Fruit fly (Drosophila melanogaster) whole organism, embryonic: Measurements from ENCODE around the gene Ids.

Experiments used
- Abd-B ChIP-seq: fragments of 200-800 bp; sonication (Bioruptor generic); optimal IDR thresholded peaks from 2 replicates; lab custom pipeline; 2018; ENCODE audit warnings: missing biosample characterization, mild to moderate bottlenecking, missing genetic modification characterization, moderate library complexity
- BEAF-32 ChIP-seq: fragments of 200-800 bp; sonication (Bioruptor generic); optimal IDR thresholded peaks from 3 replicates; lab custom pipeline; 2017; ENCODE audit warnings: missing biosample characterization, missing genetic modification characterization, mild to moderate bottlenecking, moderate library complexity, missing genetic modification reagents
- CG10267 ChIP-seq: fragments of 200-800 bp; sonication (Bioruptor generic); optimal IDR thresholded peaks from 2 replicates; lab custom pipeline; 2018; ENCODE audit warnings: missing biosample characterization, mild to moderate bottlenecking, missing genetic modification characterization, moderate library complexity
- CG11504 ChIP-seq: fragments of 200-800 bp; sonication (Bioruptor generic); optimal IDR thresholded peaks from 3 replicates; lab custom pipeline; 2019; ENCODE audit warnings: missing biosample characterization, mild to moderate bottlenecking, missing genetic modification characterization, moderate library complexity
- CG13424 ChIP-seq: fragments of 200-800 bp; sonication (Bioruptor generic); optimal IDR thresholded peaks from 2 replicates; lab custom pipeline; 2019; ENCODE audit warnings: missing biosample characterization, mild to moderate bottlenecking, missing genetic modification characterization, moderate library complexity
- CG13624 ChIP-seq: fragments of 200-800 bp; sonication (Bioruptor generic); optimal IDR thresholded peaks from 2 replicates; lab custom pipeline; 2016; ENCODE audit warnings: missing biosample characterization, missing genetic modification characterization
- CG14441 ChIP-seq: fragments of 200-800 bp; sonication (Bioruptor generic); IDR thresholded peaks from 2 replicates; pipeline ENCODE4 v1.3.6; 2022; ENCODE audit warnings: missing biosample characterization, missing genetic modification characterization
- CG15011 ChIP-seq: fragments of 200-800 bp; sonication (Bioruptor generic); optimal IDR thresholded peaks from 3 replicates; lab custom pipeline; 2018; ENCODE audit warnings: missing biosample characterization, mild to moderate bottlenecking, missing genetic modification characterization
- CG1529 ChIP-seq: fragments of 200-800 bp; sonication (Bioruptor generic); optimal IDR thresholded peaks from 3 replicates; lab custom pipeline; 2018; ENCODE audit warnings: missing biosample characterization, missing genetic modification characterization
- CG16779 ChIP-seq: fragments of 200-800 bp; sonication (Bioruptor generic); IDR thresholded peaks from 2 replicates; pipeline ENCODE4 v1.3.6; 2022; ENCODE audit warnings: missing biosample characterization, missing genetic modification characterization
- CG2116 ChIP-seq: fragments of 200-800 bp; sonication (Bioruptor generic); optimal IDR thresholded peaks from 3 replicates; lab custom pipeline; 2018; ENCODE audit warnings: missing biosample characterization, mild to moderate bottlenecking, missing genetic modification characterization
- CG30431 ChIP-seq: fragments of 200-800 bp; sonication (Bioruptor generic); optimal IDR thresholded peaks from 2 replicates; lab custom pipeline; 2017; ENCODE audit warnings: missing biosample characterization, missing genetic modification characterization
- CG3163 ChIP-seq: fragments of 200-800 bp; sonication (Bioruptor generic); optimal IDR thresholded peaks from 3 replicates; lab custom pipeline; 2016; ENCODE audit warnings: missing biosample characterization, missing genetic modification characterization
- CG33213 ChIP-seq: fragments of 200-800 bp; sonication (Bioruptor generic); optimal IDR thresholded peaks from 3 replicates; lab custom pipeline; 2016; ENCODE audit warnings: missing biosample characterization, missing genetic modification characterization
- CG3407 ChIP-seq: fragments of 200-800 bp; sonication (Bioruptor generic); optimal IDR thresholded peaks from 2 replicates; lab custom pipeline; 2018; ENCODE audit warnings: missing biosample characterization, mild to moderate bottlenecking, missing genetic modification characterization
- CG34422 ChIP-seq: fragments of 200-800 bp; sonication (Bioruptor generic); IDR thresholded peaks from 3 replicates; pipeline ENCODE4 v1.3.6; 2022; ENCODE audit warnings: missing biosample characterization, missing genetic modification characterization
- CG3847 ChIP-seq: fragments of 200-800 bp; sonication (Bioruptor generic); IDR thresholded peaks from 2 replicates; pipeline ENCODE4 v1.3.6; 2022; ENCODE audit warnings: missing biosample characterization, missing genetic modification characterization
- CG4328 ChIP-seq: fragments of 200-800 bp; sonication (Bioruptor generic); optimal IDR thresholded peaks from 3 replicates; lab custom pipeline; 2017; ENCODE audit warnings: missing biosample characterization, missing genetic modification reagents, missing genetic modification characterization
- CG43689 ChIP-seq: fragments of 200-800 bp; sonication (Bioruptor generic); IDR thresholded peaks from 2 replicates; pipeline ENCODE4 v1.3.6; 2022; ENCODE audit warnings: missing biosample characterization, missing genetic modification characterization
- CG4707 ChIP-seq: fragments of 200-800 bp; sonication (Bioruptor generic); optimal IDR thresholded peaks from 2 replicates; lab custom pipeline; 2018; ENCODE audit warnings: missing biosample characterization, mild to moderate bottlenecking, missing genetic modification characterization, moderate library complexity
- CG4854 ChIP-seq: fragments of 200-800 bp; sonication (Bioruptor generic); optimal IDR thresholded peaks from 2 replicates; lab custom pipeline; 2016; ENCODE audit warnings: missing biosample characterization, missing genetic modification characterization, inconsistent platforms
- CG6683 ChIP-seq: fragments of 200-800 bp; sonication (Bioruptor generic); optimal IDR thresholded peaks from 2 replicates; lab custom pipeline; 2017; ENCODE audit warnings: missing biosample characterization, mild to moderate bottlenecking, missing genetic modification characterization, missing genetic modification reagents
- CG8359 ChIP-seq: fragments of 200-800 bp; sonication (Bioruptor generic); optimal IDR thresholded peaks from 2 replicates; lab custom pipeline; 2017; ENCODE audit warnings: missing biosample characterization, mild to moderate bottlenecking, missing genetic modification characterization, borderline replicate concordance
- CG8944 ChIP-seq: fragments of 200-800 bp; sonication (Bioruptor generic); optimal IDR thresholded peaks from 3 replicates; lab custom pipeline; 2016; ENCODE audit warnings: missing biosample characterization, missing genetic modification characterization
- CG9609 ChIP-seq: fragments of 200-800 bp; sonication (Bioruptor generic); optimal IDR thresholded peaks from 3 replicates; lab custom pipeline; 2016; ENCODE audit warnings: missing biosample characterization, missing genetic modification characterization
- CG9932 ChIP-seq: fragments of 200-800 bp; sonication (Bioruptor generic); IDR thresholded peaks from 2 replicates; pipeline ENCODE4 v1.3.6; 2022; ENCODE audit warnings: missing biosample characterization, missing genetic modification characterization
- CoRest ChIP-seq: fragments of 200-800 bp; sonication (Bioruptor generic); optimal IDR thresholded peaks from 3 replicates; lab custom pipeline; 2018; ENCODE audit warnings: missing biosample characterization, mild to moderate bottlenecking, missing genetic modification characterization, moderate library complexity
- D19A ChIP-seq: fragments of 200-800 bp; optimal IDR thresholded peaks from 3 replicates; lab custom pipeline; 2019; ENCODE audit warnings: missing biosample characterization, mild to moderate bottlenecking, missing genetic modification characterization, moderate library complexity
- Doc2 ChIP-seq: fragments of 200-800 bp; sonication (Bioruptor generic); IDR thresholded peaks from 2 replicates; pipeline ENCODE4 v1.3.6; 2022; ENCODE audit warnings: missing biosample characterization, missing genetic modification characterization
- Dp ChIP-seq: fragments of 200-800 bp; sonication (Bioruptor generic); optimal IDR thresholded peaks from 2 replicates; lab custom pipeline; 2018; ENCODE audit warnings: missing biosample characterization, mild to moderate bottlenecking, missing genetic modification characterization, moderate library complexity
- Eip74EF ChIP-seq, 2 experiments: fragments of 200-800 bp in 1 of 2; fragments of >200 bp in 1 of 2; sonication (Bioruptor generic) in 1 of 2; optimal IDR thresholded peaks; 2 replicates each; lab custom pipeline; 2017 to 2019; ENCODE audit warnings: missing biosample characterization in 2 of 2, missing genetic modification characterization in 2 of 2, mild to moderate bottlenecking in 1 of 2, moderate library complexity in 1 of 2
- HLH3B ChIP-seq: fragments of 200-800 bp; sonication (Bioruptor generic); IDR thresholded peaks from 2 replicates; pipeline ENCODE4 v1.3.6; 2022; ENCODE audit warnings: missing biosample characterization, missing genetic modification characterization
- Hr51 ChIP-seq, 2 experiments: fragments of 200-800 bp; sonication (Bioruptor generic); optimal IDR thresholded peaks; 2 replicates in 1 of 2; 3 replicates in 1 of 2; lab custom pipeline; 2016 to 2018; ENCODE audit warnings: missing biosample characterization in 2 of 2, missing genetic modification characterization in 2 of 2, mild to moderate bottlenecking in 1 of 2, moderate library complexity in 1 of 2
- Pdp1 ChIP-seq, 2 experiments: fragments of 200-800 bp; sonication (Bioruptor generic); optimal IDR thresholded peaks; 3 replicates each; lab custom pipeline; 2016; ENCODE audit warnings: missing biosample characterization in 2 of 2, missing genetic modification characterization in 2 of 2, mild to moderate bottlenecking in 1 of 2, moderate library complexity in 1 of 2
- Taf1 ChIP-seq: fragments of 200-800 bp; sonication (Bioruptor generic); IDR thresholded peaks from 2 replicates; pipeline ENCODE4 v1.3.6; 2022; ENCODE audit warnings: missing biosample characterization, missing genetic modification characterization
- ase ChIP-seq: fragments of 200-800 bp; sonication (Bioruptor generic); IDR thresholded peaks from 3 replicates; pipeline ENCODE4 v1.3.6; 2022; ENCODE audit warnings: missing biosample characterization, missing genetic modification characterization
- btn ChIP-seq: fragments of 200-800 bp; sonication (Bioruptor generic); optimal IDR thresholded peaks from 2 replicates; lab custom pipeline; 2016; ENCODE audit warnings: missing biosample characterization, missing genetic modification characterization
- cad ChIP-seq: fragments of >200 bp; optimal IDR thresholded peaks from 2 replicates; lab custom pipeline; 2017; ENCODE audit warnings: missing biosample characterization, missing genetic modification characterization
- chinmo ChIP-seq: fragments of 200-800 bp; sonication (Bioruptor generic); IDR thresholded peaks from 4 replicates; pipeline ENCODE4 v1.3.6; 2022; ENCODE audit warnings: missing biosample characterization, missing genetic modification characterization; ENCODE audit not compliant: partially characterized antibody
- chm ChIP-seq: fragments of 200-800 bp; sonication (Bioruptor generic); IDR thresholded peaks from 2 replicates; pipeline ENCODE4 v1.3.6; 2022; ENCODE audit warnings: missing biosample characterization, missing genetic modification characterization
- danr ChIP-seq: fragments of 200-800 bp; sonication (Bioruptor generic); IDR thresholded peaks from 2 replicates; pipeline ENCODE4 v1.3.6; 2022; ENCODE audit warnings: missing biosample characterization, missing genetic modification characterization
- fd3F ChIP-seq: fragments of 200-800 bp; sonication (Bioruptor generic); optimal IDR thresholded peaks from 2 replicates; lab custom pipeline; 2018; ENCODE audit warnings: missing biosample characterization, mild to moderate bottlenecking, missing genetic modification characterization, moderate library complexity
- ham ChIP-seq: fragments of 200-800 bp; sonication (Bioruptor generic); IDR thresholded peaks from 2 replicates; pipeline ENCODE4 v1.3.6; 2022; ENCODE audit warnings: missing biosample characterization, missing genetic modification characterization
- kah ChIP-seq: fragments of 200-800 bp; sonication (Bioruptor generic); optimal IDR thresholded peaks from 2 replicates; lab custom pipeline; 2018; ENCODE audit warnings: missing biosample characterization, mild to moderate bottlenecking, missing genetic modification characterization
- nom ChIP-seq: fragments of 200-800 bp; sonication (Bioruptor generic); optimal IDR thresholded peaks from 2 replicates; lab custom pipeline; 2017; ENCODE audit warnings: missing biosample characterization, missing genetic modification characterization, mild to moderate bottlenecking, moderate library complexity, missing genetic modification reagents
- pfk ChIP-seq: fragments of 200-800 bp; sonication (Bioruptor generic); optimal IDR thresholded peaks from 2 replicates; lab custom pipeline; 2018; ENCODE audit warnings: missing biosample characterization, mild to moderate bottlenecking, missing genetic modification characterization, moderate library complexity
- slp2 ChIP-seq: fragments of 200-800 bp; sonication (Bioruptor generic); optimal IDR thresholded peaks from 2 replicates; lab custom pipeline; 2016; ENCODE audit warnings: missing biosample characterization, missing genetic modification characterization
- vfl ChIP-seq: fragments of 200-800 bp; sonication (Bioruptor generic); optimal IDR thresholded peaks from 2 replicates; lab custom pipeline; 2016; ENCODE audit warnings: missing biosample characterization, missing genetic modification characterization

Gene Ids

DNA sequence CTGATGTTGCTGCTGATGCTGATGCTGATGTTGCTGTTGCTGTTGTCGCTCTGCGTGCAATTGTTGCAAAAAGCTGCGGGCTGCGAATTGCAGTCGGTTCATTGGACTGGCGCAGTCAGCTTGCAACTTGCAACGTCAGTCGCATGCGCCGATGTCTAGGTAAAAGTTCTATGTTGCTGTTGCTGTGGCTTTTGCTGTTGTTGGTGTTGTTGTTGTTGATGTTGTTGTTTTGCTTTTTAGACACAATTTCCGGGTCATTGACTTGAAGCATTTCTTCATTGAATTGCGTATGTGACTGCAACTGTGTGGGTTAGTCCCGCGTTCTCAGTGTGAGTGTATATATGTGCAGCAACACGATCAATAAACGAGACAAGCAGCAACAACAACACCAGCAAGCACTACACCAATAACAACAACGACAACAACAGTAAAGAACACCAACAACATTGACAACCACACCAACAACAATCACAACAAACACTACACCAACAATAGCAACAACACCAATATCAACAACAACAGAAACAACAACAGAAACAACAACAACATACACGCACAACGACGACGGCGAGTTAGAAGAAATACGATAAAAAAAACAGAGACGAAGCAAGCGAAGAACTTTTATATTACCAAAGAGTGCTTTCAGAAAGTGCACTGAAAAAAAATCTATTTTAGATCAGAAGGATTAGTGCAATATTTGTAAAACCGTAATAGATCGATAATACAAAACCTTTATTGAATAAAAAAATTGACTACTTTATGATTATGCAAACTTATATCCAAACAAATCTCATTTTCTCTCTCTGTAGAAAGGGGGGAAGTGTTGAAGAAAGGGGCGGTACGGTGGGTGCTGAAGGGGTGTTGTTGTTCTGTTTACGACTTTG lies 16.1 kb downstream of the Ids start (continued):
- TF ChIP-seq CG4707 (GFP tag; lab: Kevin White, UChicago) (no peak), Doc2 (GFP tag; lab: Robert Waterston, UW) (no peak), Pdp1 (GFP tag; optimal IDR thresholded peaks at IDR 0.05; lab: Kevin White, UChicago) (no peak), danr (peak; percentile 68), CG34422 (GFP tag; lab: Robert Waterston, UW) (peak; percentile 78), CG6683 (GFP tag; lab: Kevin White, UChicago) (peak; percentile 55), CG11504 (tag; lab: Kevin White, UChicago) (peak; percentile 91), Abd-B (GFP tag; lab: Kevin White, UChicago) (no peak), CG30431 (GFP tag; lab: Kevin White, UChicago) (no peak), CG3407 (GFP tag; lab: Kevin White, UChicago) (peak; percentile 72), CG13424 (peak; percentile 89), kah (GFP tag; lab: Kevin White, UChicago) (peak; percentile 47), CG4328 (GFP tag; lab: Kevin White, UChicago) (peak; percentile 78), CG8359 (GFP tag; lab: Kevin White, UChicago) (peak; percentile 58), Hr51 (GFP tag; optimal IDR thresholded peaks at IDR 0.05; lab: Kevin White, UChicago) (no peak), CG2116 (GFP tag; lab: Kevin White, UChicago) (peak; percentile 50), pfk (GFP tag; lab: Kevin White, UChicago) (no peak), CG15011 (no peak), slp2 (no peak), chm (peak; percentile 76), Taf1 (GFP tag; lab: Robert Waterston, UW) (no peak), btn (GFP tag; lab: Kevin White, UChicago) (no peak), ham (GFP tag; lab: Robert Waterston, UW) (no peak), nom (peak; percentile 89), CoRest (peak; percentile 90), CG9932 (GFP tag; lab: Robert Waterston, UW) (no peak), ase (GFP tag; lab: Robert Waterston, UW) (peak; percentile 78), CG4854 (peak; percentile 62), Dp (GFP tag; lab: Kevin White, UChicago) (no peak), CG3847 (peak; percentile 25; the same call in 1 of the 2 replicates), CG9609 (no peak), CG33213 (GFP tag; lab: Kevin White, UChicago) (no peak), BEAF-32 (no peak), chinmo (GFP tag; lab: Robert Waterston, UW) (no peak), CG10267 (tag; lab: Kevin White, UChicago) (peak; percentile 89), D19A (peak; percentile 91), CG1529 (no peak), cad (no peak), fd3F (GFP tag; lab: Kevin White, UChicago) (no peak), CG16779 (no peak), CG43689 (GFP tag; lab: Robert Waterston, UW) (peak; percentile 62), CG3163 (GFP tag; lab: Kevin White, UChicago) (no peak), vfl (GFP tag; lab: Kevin White, UChicago) (no peak), Eip74EF (GFP tag; optimal IDR thresholded peaks at IDR 0.05; lab: Kevin White, UChicago) (peak in 1 of 2 experiments; percentile 85), CG8944 (no peak), CG13624 (GFP tag; lab: Kevin White, UChicago) (no peak), CG14441 (GFP tag; lab: Robert Waterston, UW) (peak; percentile 40), HLH3B (GFP tag; lab: Robert Waterston, UW) (peak; percentile 80)
